Worm (Caenorhabditis elegans) whole organism, L1 larva: ENCODE measurements around the gene D2096.9.

Experiments
- C04F5.9 ChIP-seq: sonication (generic microtip); optimal IDR thresholded peaks from 2 replicates; lab custom pipeline; 2016; ENCODE audit warnings: missing genetic modification characterization, missing compliant biosample characterization
- C34B4.2 ChIP-seq: sonication (generic microtip); optimal IDR thresholded peaks from 2 replicates; lab custom pipeline; 2017; ENCODE audit warnings: mild to moderate bottlenecking, missing genetic modification characterization, missing compliant biosample characterization
- Y116A8C.19 ChIP-seq: sonication (generic microtip); optimal IDR thresholded peaks from 2 replicates; lab custom pipeline; 2016; ENCODE audit warnings: missing compliant biosample characterization, missing genetic modification characterization, borderline replicate concordance
- aha-1 ChIP-seq: fragments of 150-350 bp; optimal IDR thresholded peaks from 2 replicates; lab custom pipeline; 2014; ENCODE audit warnings: missing biosample characterization, missing genetic modification characterization
- alr-1 ChIP-seq: fragments of 200-800 bp; sonication (Bioruptor generic); optimal IDR thresholded peaks from 2 replicates; lab custom pipeline; 2018; ENCODE audit warnings: borderline replicate concordance, mild to moderate bottlenecking, missing genetic modification characterization, missing compliant biosample characterization
- blmp-1 ChIP-seq: fragments of 150-350 bp; optimal IDR thresholded peaks from 2 replicates; lab custom pipeline; 2014; ENCODE audit warnings: missing biosample characterization, missing genetic modification characterization
- ceh-8 ChIP-seq: fragments of 200-800 bp; sonication (Bioruptor generic); optimal IDR thresholded peaks from 2 replicates; lab custom pipeline; 2018; ENCODE audit warnings: mild to moderate bottlenecking, missing genetic modification characterization, moderate library complexity, missing compliant biosample characterization
- ceh-82 ChIP-seq, 3 experiments: fragments of 150-350 bp in 1 of 3; sonication (generic microtip) in 2 of 3; optimal IDR thresholded peaks; 2 replicates each; lab custom pipeline; 2014 to 2017; ENCODE audit warnings: missing biosample characterization in 3 of 3, missing genetic modification characterization in 3 of 3
- ceh-90 ChIP-seq: sonication (generic microtip); optimal IDR thresholded peaks from 2 replicates; lab custom pipeline; 2016; ENCODE audit warnings: missing genetic modification characterization, missing compliant biosample characterization
- ces-1 ChIP-seq: fragments of 150-350 bp; optimal IDR thresholded peaks from 2 replicates; lab custom pipeline; 2014; ENCODE audit warnings: missing biosample characterization, missing genetic modification reagents, missing genetic modification characterization
- efl-3 ChIP-seq: fragments of 200-800 bp; sonication (Bioruptor generic); optimal IDR thresholded peaks from 2 replicates; lab custom pipeline; 2018; ENCODE audit warnings: mild to moderate bottlenecking, missing genetic modification characterization, missing compliant biosample characterization
- egl-27 ChIP-seq, 2 experiments: fragments of 150-350 bp in 1 of 2; sonication (generic microtip); optimal IDR thresholded peaks; 3 replicates each; lab custom pipeline; 2017 to 2018; ENCODE audit warnings: missing biosample characterization in 2 of 2, missing genetic modification characterization in 2 of 2, missing genetic modification reagents in 2 of 2
- elt-3 ChIP-seq, 6 experiments: fragments of 150-350 bp in 1 of 6; sonication (generic microtip); optimal IDR thresholded peaks; 2 replicates each; lab custom pipeline; 2017 to 2018; ENCODE audit warnings: missing biosample characterization in 6 of 6, missing genetic modification characterization in 6 of 6, inconsistent platforms in 1 of 6
- fkh-4 ChIP-seq: sonication (generic microtip); optimal IDR thresholded peaks from 2 replicates; lab custom pipeline; 2016; ENCODE audit warnings: missing compliant biosample characterization, missing genetic modification characterization, borderline replicate concordance
- fkh-8 ChIP-seq: sonication (generic microtip); optimal IDR thresholded peaks from 2 replicates; lab custom pipeline; 2016; ENCODE audit warnings: mild to moderate bottlenecking, missing genetic modification characterization, missing compliant biosample characterization
- fos-1 ChIP-seq: fragments of 150-350 bp; optimal IDR thresholded peaks from 2 replicates; lab custom pipeline; 2014; ENCODE audit warnings: missing biosample characterization, missing genetic modification characterization
- hlh-17 ChIP-seq: fragments of 200-800 bp; sonication (Bioruptor generic); optimal IDR thresholded peaks from 2 replicates; lab custom pipeline; 2018; ENCODE audit warnings: missing genetic modification characterization, mild to moderate bottlenecking, missing compliant biosample characterization, moderate library complexity, borderline replicate concordance
- irx-1 ChIP-seq: sonication (generic microtip); optimal IDR thresholded peaks from 2 replicates; lab custom pipeline; 2016; ENCODE audit warnings: missing genetic modification characterization, missing compliant biosample characterization
- jun-1 ChIP-seq: fragments of 150-350 bp; optimal IDR thresholded peaks from 2 replicates; lab custom pipeline; 2014; ENCODE audit warnings: missing biosample characterization, missing genetic modification reagents, missing genetic modification characterization
- lin-13 ChIP-seq: fragments of 150-350 bp; optimal IDR thresholded peaks from 2 replicates; lab custom pipeline; 2014; ENCODE audit warnings: missing biosample characterization, missing genetic modification reagents, missing genetic modification characterization
- lin-15B ChIP-seq: fragments of 150-350 bp; sonication (generic microtip); optimal IDR thresholded peaks from 3 replicates; lab custom pipeline; 2014; ENCODE audit warnings: missing biosample characterization, missing genetic modification characterization
- lin-35 ChIP-seq, 2 experiments: fragments of 150-350 bp; optimal IDR thresholded peaks; 2 replicates each; lab custom pipeline; 2014; ENCODE audit warnings: missing biosample characterization in 2 of 2, missing genetic modification characterization in 2 of 2, missing genetic modification reagents in 2 of 2
- lsy-2 ChIP-seq, 2 experiments: fragments of 150-350 bp; optimal IDR thresholded peaks; 2 replicates each; lab custom pipeline; 2014; ENCODE audit warnings: missing biosample characterization in 2 of 2, missing genetic modification characterization in 2 of 2
- mef-2 ChIP-seq: fragments of 150-350 bp; optimal IDR thresholded peaks from 2 replicates; lab custom pipeline; 2014; ENCODE audit warnings: missing biosample characterization, missing genetic modification characterization
- mep-1 ChIP-seq: fragments of 150-350 bp; optimal IDR thresholded peaks from 2 replicates; lab custom pipeline; 2014; ENCODE audit warnings: missing biosample characterization, missing genetic modification characterization
- nhr-11 ChIP-seq: fragments of 150-350 bp; optimal IDR thresholded peaks from 2 replicates; lab custom pipeline; 2014; ENCODE audit warnings: missing biosample characterization, missing genetic modification characterization
- nhr-237 ChIP-seq: fragments of 150-350 bp; optimal IDR thresholded peaks from 2 replicates; lab custom pipeline; 2014; ENCODE audit warnings: missing biosample characterization, missing genetic modification characterization
- nhr-28 ChIP-seq: fragments of 150-350 bp; optimal IDR thresholded peaks from 2 replicates; lab custom pipeline; 2014; ENCODE audit warnings: missing biosample characterization, missing genetic modification characterization
- nhr-71 ChIP-seq: sonication (generic microtip); optimal IDR thresholded peaks from 2 replicates; lab custom pipeline; 2016; ENCODE audit warnings: mild to moderate bottlenecking, missing genetic modification characterization, moderate library complexity, missing compliant biosample characterization
- nhr-76 ChIP-seq: sonication (generic microtip); optimal IDR thresholded peaks from 2 replicates; lab custom pipeline; 2017; ENCODE audit warnings: missing biosample characterization, missing genetic modification characterization
- nhr-84 ChIP-seq: sonication (generic microtip); optimal IDR thresholded peaks from 2 replicates; lab custom pipeline; 2017; ENCODE audit warnings: missing biosample characterization, missing genetic modification characterization
- nhr-85 ChIP-seq: sonication (generic microtip); peaks from one replicate; lab custom pipeline; 2016; ENCODE audit warnings: missing genetic modification characterization, inconsistent platforms, missing compliant biosample characterization
- pag-3 ChIP-seq: sonication (generic microtip); optimal IDR thresholded peaks from 2 replicates; lab custom pipeline; 2017; ENCODE audit warnings: missing genetic modification characterization, mild to moderate bottlenecking, missing compliant biosample characterization, antibody characterized with exemption, borderline replicate concordance; ENCODE audit not compliant: insufficient read depth
- pqm-1 ChIP-seq: sonication (generic microtip); optimal IDR thresholded peaks from 3 replicates; lab custom pipeline; 2017; ENCODE audit warnings: missing biosample characterization, missing genetic modification characterization
- snpc-4 ChIP-seq: fragments of 150-350 bp; optimal IDR thresholded peaks from 2 replicates; lab custom pipeline; 2014; ENCODE audit warnings: missing biosample characterization, missing genetic modification characterization
- sox-4 ChIP-seq: sonication (generic microtip); optimal IDR thresholded peaks from 2 replicates; lab custom pipeline; 2016; ENCODE audit warnings: missing genetic modification characterization, missing compliant biosample characterization
- sptf-1 ChIP-seq: fragments of 150-350 bp; optimal IDR thresholded peaks from 2 replicates; lab custom pipeline; 2014; ENCODE audit warnings: missing biosample characterization, missing genetic modification characterization
- sup-37 ChIP-seq: fragments of 200-800 bp; sonication (Bioruptor generic); optimal IDR thresholded peaks from 2 replicates; lab custom pipeline; 2018; ENCODE audit warnings: mild to moderate bottlenecking, missing genetic modification characterization, missing compliant biosample characterization
- swsn-7 ChIP-seq: sonication (generic microtip); optimal IDR thresholded peaks from 2 replicates; lab custom pipeline; 2016; ENCODE audit warnings: missing genetic modification characterization, missing compliant biosample characterization
- tbx-2 ChIP-seq: sonication (generic microtip); optimal IDR thresholded peaks from 2 replicates; lab custom pipeline; 2016; ENCODE audit warnings: missing genetic modification characterization, missing compliant biosample characterization
- unc-130 ChIP-seq: fragments of 150-350 bp; optimal IDR thresholded peaks from 2 replicates; lab custom pipeline; 2017; ENCODE audit warnings: missing biosample characterization, missing genetic modification characterization, inconsistent platforms
- unc-30 ChIP-seq: sonication (generic microtip); optimal IDR thresholded peaks from 2 replicates; lab custom pipeline; 2017; ENCODE audit warnings: missing biosample characterization, missing genetic modification characterization
- unc-62 ChIP-seq: fragments of 150-350 bp; optimal IDR thresholded peaks from 2 replicates; lab custom pipeline; 2014; ENCODE audit warnings: missing biosample characterization, missing genetic modification reagents, missing genetic modification characterization
- vab-15 ChIP-seq: sonication (generic microtip); optimal IDR thresholded peaks from 2 replicates; lab custom pipeline; 2017; ENCODE audit warnings: missing genotype, mild to moderate bottlenecking, missing genetic modification characterization, missing compliant biosample characterization
- xbp-1 ChIP-seq: sonication (generic microtip); optimal IDR thresholded peaks from 2 replicates; lab custom pipeline; 2016; ENCODE audit warnings: missing genetic modification characterization, missing compliant biosample characterization
- zag-1 ChIP-seq: fragments of 150-350 bp; optimal IDR thresholded peaks from 2 replicates; lab custom pipeline; 2014; ENCODE audit warnings: missing biosample characterization, missing genetic modification characterization
- zip-4 ChIP-seq: fragments of 200-800 bp; sonication (Bioruptor generic); optimal IDR thresholded peaks from 2 replicates; lab custom pipeline; 2018; ENCODE audit warnings: mild to moderate bottlenecking, missing genetic modification characterization, moderate library complexity, missing compliant biosample characterization
- ztf-4 ChIP-seq: fragments of 150-350 bp; optimal IDR thresholded peaks from 2 replicates; lab custom pipeline; 2014; ENCODE audit warnings: missing biosample characterization, missing genetic modification characterization

The D2096.9 gene

ce11 chrIV:8431567-8432458 lies 49.2 kb upstream of the D2096.9 start (continued):
- no peak for TF ChIP-seq ces-1
- peak; percentile 82 for TF ChIP-seq nhr-71 (tag; lab: Kevin White, UChicago)
- TF ChIP-seq pqm-1 (tag; lab: Kevin White, UChicago) = no peak
- TF ChIP-seq lin-15B = no peak
- peak in 5 of 6 experiments; percentile 41 to 61 (median 53) for TF ChIP-seq elt-3 (tag; optimal IDR thresholded peaks at IDR 0.05; lab: Kevin White, UChicago)
- no peak for TF ChIP-seq fkh-4 (tag; lab: Kevin White, UChicago)
- TF ChIP-seq unc-130 = peak; percentile 53
- TF ChIP-seq lsy-2 (tag; optimal IDR thresholded peaks at IDR 0.05; lab: Kevin White, UChicago) = peak; percentile 89 to 91
- TF ChIP-seq alr-1 (tag; lab: Kevin White, UChicago) = no peak
- TF ChIP-seq sox-4 (tag; lab: Kevin White, UChicago) = no peak
- peak; percentile 52 for TF ChIP-seq xbp-1
- peak; percentile 30 for TF ChIP-seq C04F5.9 (tag; lab: Kevin White, UChicago)
- TF ChIP-seq mef-2 (tag; lab: Kevin White, UChicago) = no peak
- peak; percentile 3 to 79 (median 48) for TF ChIP-seq ceh-82 (tag; optimal IDR thresholded peaks at IDR 0.05; lab: Kevin White, UChicago)
- TF ChIP-seq ztf-4 = peak; percentile 88
- no peak for TF ChIP-seq Y116A8C.19
- TF ChIP-seq lin-35 (GFP tag; optimal IDR thresholded peaks at IDR 0.05; lab: Kevin White, UChicago) = peak; percentile 53 to 65
- TF ChIP-seq jun-1 (tag; lab: Kevin White, UChicago) = peak; percentile 59
- TF ChIP-seq fos-1 (tag; lab: Kevin White, UChicago) = peak; percentile 71
- peak; percentile 62 for TF ChIP-seq hlh-17 (GFP tag; lab: Kevin White, UChicago)
- peak; percentile 71 for TF ChIP-seq mep-1 (tag; lab: Kevin White, UChicago)
- TF ChIP-seq nhr-237 = no peak
- TF ChIP-seq irx-1 (tag; lab: Kevin White, UChicago) = peak; percentile 21
- TF ChIP-seq nhr-76 (tag; lab: Kevin White, UChicago) = no peak
- TF ChIP-seq ceh-8 (GFP tag; lab: Kevin White, UChicago) = peak; percentile 24
- peak; percentile 58 for TF ChIP-seq vab-15 (tag; lab: Kevin White, UChicago)
- TF ChIP-seq sptf-1 (tag; lab: Kevin White, UChicago) = no peak
- peak; percentile 15 for TF ChIP-seq fkh-8 (tag; lab: Kevin White, UChicago)
- no peak for TF ChIP-seq aha-1 (tag; lab: Kevin White, UChicago)
- TF ChIP-seq zag-1 (tag; lab: Kevin White, UChicago) = no peak
- peak; percentile 77 for TF ChIP-seq snpc-4 (tag; lab: Kevin White, UChicago)
- peak in 1 of 2 experiments; percentile 68 for TF ChIP-seq egl-27 (tag; optimal IDR thresholded peaks at IDR 0.05; lab: Kevin White, UChicago)
- peak; percentile 26 for TF ChIP-seq nhr-11 (tag; lab: Kevin White, UChicago)
- TF ChIP-seq swsn-7 (tag; lab: Kevin White, UChicago) = peak; percentile 70
- peak; percentile 3 for TF ChIP-seq ceh-90 (tag; lab: Kevin White, UChicago)
- peak; percentile 47 for TF ChIP-seq tbx-2 (tag; lab: Kevin White, UChicago)
- no peak for TF ChIP-seq unc-30 (tag; lab: Kevin White, UChicago)
- TF ChIP-seq zip-4 (GFP tag; lab: Kevin White, UChicago) = peak; percentile 58

ce11 chrIV:8428492-8428891 lies 45.9 kb upstream of the D2096.9 start:
- no peak for TF ChIP-seq pag-3 (tag; lab: Kevin White, UChicago)
- peak; percentile 20 for TF ChIP-seq efl-3
- TF ChIP-seq elt-3 (tag; optimal IDR thresholded peaks at IDR 0.05; lab: Kevin White, UChicago) = peak in 2 of 6 experiments; percentile 19 to 66
- TF ChIP-seq unc-62 (GFP tag; lab: Kevin White, UChicago) = no peak
- no peak for TF ChIP-seq Y116A8C.19
- peak; percentile 61 for TF ChIP-seq lin-13
- TF ChIP-seq sup-37 (GFP tag; lab: Kevin White, UChicago) = peak; percentile 78
- TF ChIP-seq blmp-1 (tag; lab: Kevin White, UChicago) = peak; percentile 71
- peak; percentile 78 for TF ChIP-seq zip-4 (GFP tag; lab: Kevin White, UChicago)
- peak; percentile 68 for TF ChIP-seq jun-1 (tag; lab: Kevin White, UChicago)
- TF ChIP-seq lin-15B = no peak
- TF ChIP-seq nhr-84 (tag; lab: Kevin White, UChicago) = no peak
- TF ChIP-seq vab-15 (tag; lab: Kevin White, UChicago) = no peak
- peak; percentile 80 for TF ChIP-seq irx-1 (tag; lab: Kevin White, UChicago)
- peak; percentile 98 for TF ChIP-seq nhr-85 (tag; lab: Kevin White, UChicago)
- no peak for TF ChIP-seq C34B4.2 (tag; lab: Kevin White, UChicago)
- TF ChIP-seq alr-1 (tag; lab: Kevin White, UChicago) = no peak
- TF ChIP-seq C04F5.9 (tag; lab: Kevin White, UChicago) = peak; percentile 63
- peak; percentile 76 for TF ChIP-seq mep-1 (tag; lab: Kevin White, UChicago)
- peak; percentile 11 to 54 for TF ChIP-seq egl-27 (tag; optimal IDR thresholded peaks at IDR 0.05; lab: Kevin White, UChicago)
- TF ChIP-seq nhr-28 (tag; lab: Kevin White, UChicago) = no peak
- TF ChIP-seq unc-130 = no peak
- peak; percentile 95 for TF ChIP-seq nhr-71 (tag; lab: Kevin White, UChicago)
